Fruit fly (Drosophila melanogaster): ENCODE measurements around the gene CG9497.

dm6 chr2L:6379197-6379596 lies 31.0 kb upstream of the CG9497 start:
- no peak for TF ChIP-seq psq (GFP tag; optimal IDR thresholded peaks at IDR 0.05)
- no peak for TF ChIP-seq Myc (optimal IDR thresholded peaks at IDR 0.05)
- TF ChIP-seq Abd-B (GFP tag; optimal IDR thresholded peaks at IDR 0.05), result no peak
- no peak for TF ChIP-seq dmrt93B (GFP tag; optimal IDR thresholded peaks at IDR 0.05)
- no peak for TF ChIP-seq Hr83 (GFP tag; optimal IDR thresholded peaks at IDR 0.05; ENCODE audit: poor library complexity, severe bottlenecking)
- TF ChIP-seq Dfd (GFP tag; optimal IDR thresholded peaks at IDR 0.05), result no peak
- no peak for TF ChIP-seq GATAd (GFP tag; optimal IDR thresholded peaks at IDR 0.05)
- TF ChIP-seq CG9705 (GFP tag; optimal IDR thresholded peaks at IDR 0.05), result no peak
- no peak for TF ChIP-seq Jra (GFP tag; optimal IDR thresholded peaks at IDR 0.05)
- TF ChIP-seq Hr78 (GFP tag; optimal IDR thresholded peaks at IDR 0.05), result no peak
